Worm (Caenorhabditis elegans) whole organism, late embryonic: Measurements from ENCODE around the gene C09G9.1.

Experiments
- C08G9.2 ChIP-seq: sonication (generic microtip); optimal IDR thresholded peaks from 2 replicates; lab custom pipeline; 2016; ENCODE audit warnings: mild to moderate bottlenecking, missing genetic modification characterization, moderate library complexity, missing compliant biosample characterization
- F13H6.1 ChIP-seq: sonication (generic microtip); optimal IDR thresholded peaks from 2 replicates; lab custom pipeline; 2016; ENCODE audit warnings: missing genetic modification characterization, missing compliant biosample characterization
- K09A11.1 ChIP-seq: sonication (generic microtip); optimal IDR thresholded peaks from 2 replicates; lab custom pipeline; 2017; ENCODE audit warnings: antibody characterized with exemption, mild to moderate bottlenecking, missing genetic modification characterization, missing compliant biosample characterization; ENCODE audit not compliant: insufficient read depth
- ceh-14 ChIP-seq: sonication (generic microtip); optimal IDR thresholded peaks from 2 replicates; lab custom pipeline; 2016; ENCODE audit warnings: missing genotype, missing genetic modification characterization, missing compliant biosample characterization
- ceh-18 ChIP-seq: sonication (generic microtip); optimal IDR thresholded peaks from 2 replicates; lab custom pipeline; 2016; ENCODE audit warnings: missing genetic modification characterization, missing compliant biosample characterization
- ceh-30 ChIP-seq: fragments of 150-350 bp; optimal IDR thresholded peaks from 2 replicates; lab custom pipeline; 2014; ENCODE audit warnings: missing biosample characterization, missing genetic modification characterization
- ceh-31 ChIP-seq: sonication (generic microtip); optimal IDR thresholded peaks from 2 replicates; lab custom pipeline; 2016; ENCODE audit warnings: missing genetic modification characterization, missing compliant biosample characterization
- ceh-34 ChIP-seq: sonication (generic microtip); optimal IDR thresholded peaks from 2 replicates; lab custom pipeline; 2016; ENCODE audit warnings: mild to moderate bottlenecking, missing genetic modification characterization, missing compliant biosample characterization
- ceh-48 ChIP-seq: sonication (generic microtip); optimal IDR thresholded peaks from 2 replicates; lab custom pipeline; 2016; ENCODE audit warnings: missing genetic modification characterization, inconsistent platforms, missing compliant biosample characterization
- ceh-9 ChIP-seq: sonication (generic microtip); optimal IDR thresholded peaks from 2 replicates; lab custom pipeline; 2016; ENCODE audit warnings: mild to moderate bottlenecking, missing genetic modification characterization, inconsistent platforms, missing compliant biosample characterization
- che-1 ChIP-seq: sonication (generic microtip); optimal IDR thresholded peaks from 2 replicates; lab custom pipeline; 2016; ENCODE audit warnings: mild to moderate bottlenecking, missing genetic modification characterization, missing compliant biosample characterization
- dmd-4 ChIP-seq: sonication (generic microtip); optimal IDR thresholded peaks from 2 replicates; lab custom pipeline; 2016; ENCODE audit warnings: borderline replicate concordance, missing genetic modification characterization, missing compliant biosample characterization
- elt-4 ChIP-seq: sonication (generic microtip); optimal IDR thresholded peaks from 2 replicates; lab custom pipeline; 2016; ENCODE audit warnings: missing genetic modification characterization, missing compliant biosample characterization
- eyg-1 ChIP-seq: sonication (generic microtip); optimal IDR thresholded peaks from 2 replicates; lab custom pipeline; 2016; ENCODE audit warnings: missing genotype, missing genetic modification characterization, missing compliant biosample characterization
- fkh-6 ChIP-seq: sonication (generic microtip); optimal IDR thresholded peaks from 2 replicates; lab custom pipeline; 2016; ENCODE audit warnings: missing genetic modification characterization, missing compliant biosample characterization
- gmeb-2 ChIP-seq: sonication (generic microtip); optimal IDR thresholded peaks from 2 replicates; lab custom pipeline; 2016; ENCODE audit warnings: missing genetic modification characterization, inconsistent platforms, missing compliant biosample characterization
- hlh-13 ChIP-seq: fragments of 200-800 bp; sonication (Bioruptor generic); optimal IDR thresholded peaks from 2 replicates; lab custom pipeline; 2018; ENCODE audit warnings: mild to moderate bottlenecking, missing genetic modification characterization, missing compliant biosample characterization
- hlh-15 ChIP-seq: sonication (generic microtip); optimal IDR thresholded peaks from 2 replicates; lab custom pipeline; 2016; ENCODE audit warnings: missing genetic modification characterization, missing compliant biosample characterization
- hlh-30 ChIP-seq: sonication (generic microtip); optimal IDR thresholded peaks from 2 replicates; lab custom pipeline; 2017; ENCODE audit warnings: antibody characterized with exemption, missing genetic modification characterization, missing compliant biosample characterization; ENCODE audit not compliant: insufficient read depth
- hlh-6 ChIP-seq: sonication (generic microtip); optimal IDR thresholded peaks from 2 replicates; lab custom pipeline; 2016; ENCODE audit warnings: missing genotype, missing genetic modification characterization, missing compliant biosample characterization
- hlh-8 ChIP-seq: sonication (generic microtip); optimal IDR thresholded peaks from 2 replicates; lab custom pipeline; 2016; ENCODE audit warnings: missing genotype, missing genetic modification characterization, missing compliant biosample characterization
- lin-11 ChIP-seq: fragments of 200-800 bp; sonication (Bioruptor generic); optimal IDR thresholded peaks from 2 replicates; lab custom pipeline; 2018; ENCODE audit warnings: mild to moderate bottlenecking, missing genetic modification characterization, missing compliant biosample characterization
- madf-2 ChIP-seq: sonication (generic microtip); optimal IDR thresholded peaks from 2 replicates; lab custom pipeline; 2017; ENCODE audit warnings: missing genetic modification characterization, missing compliant biosample characterization
- mec-3 ChIP-seq: sonication (generic microtip); optimal IDR thresholded peaks from 2 replicates; lab custom pipeline; 2016; ENCODE audit warnings: borderline replicate concordance, missing genetic modification characterization, missing compliant biosample characterization
- odd-2 ChIP-seq: sonication (generic microtip); optimal IDR thresholded peaks from 2 replicates; lab custom pipeline; 2017; ENCODE audit warnings: antibody characterized with exemption, mild to moderate bottlenecking, missing genetic modification characterization, missing compliant biosample characterization
- pat-9 ChIP-seq: fragments of 200-800 bp; sonication (Bioruptor generic); optimal IDR thresholded peaks from 2 replicates; lab custom pipeline; 2018; ENCODE audit warnings: mild to moderate bottlenecking, missing genetic modification characterization, moderate library complexity, missing compliant biosample characterization
- pha-4 ChIP-seq: fragments of 150-350 bp; optimal IDR thresholded peaks from 2 replicates; lab custom pipeline; 2018; ENCODE audit warnings: missing biosample characterization, missing genetic modification reagents, missing genetic modification characterization
- pqm-1 ChIP-seq: sonication (generic microtip); optimal IDR thresholded peaks from 2 replicates; lab custom pipeline; 2016; ENCODE audit warnings: missing genetic modification characterization, missing compliant biosample characterization
- pros-1 ChIP-seq: fragments of 150-350 bp; optimal IDR thresholded peaks from 2 replicates; lab custom pipeline; 2014; ENCODE audit warnings: missing biosample characterization, missing genetic modification reagents, missing genetic modification characterization
- ref-2 ChIP-seq: sonication (generic microtip); optimal IDR thresholded peaks from 2 replicates; lab custom pipeline; 2016; ENCODE audit warnings: missing genetic modification characterization, missing compliant biosample characterization
- rnt-1 ChIP-seq: sonication (generic microtip); optimal IDR thresholded peaks from 2 replicates; lab custom pipeline; 2016; ENCODE audit warnings: missing genetic modification characterization, missing compliant biosample characterization
- sdc-2 ChIP-seq: sonication (generic microtip); optimal IDR thresholded peaks from 2 replicates; lab custom pipeline; 2016; ENCODE audit warnings: missing genotype, missing genetic modification characterization, missing compliant biosample characterization
- syd-9 ChIP-seq: sonication (generic microtip); optimal IDR thresholded peaks from 2 replicates; lab custom pipeline; 2016; ENCODE audit warnings: mild to moderate bottlenecking, missing genetic modification characterization, moderate library complexity, missing compliant biosample characterization
- tbx-7 ChIP-seq: sonication (generic microtip); optimal IDR thresholded peaks from 2 replicates; lab custom pipeline; 2016; ENCODE audit warnings: missing genotype, missing genetic modification characterization, missing compliant biosample characterization
- ttx-3 ChIP-seq: sonication (generic microtip); optimal IDR thresholded peaks from 2 replicates; lab custom pipeline; 2016; ENCODE audit warnings: missing genetic modification reagents, missing genetic modification characterization, missing compliant biosample characterization
- unc-42 ChIP-seq: sonication (generic microtip); optimal IDR thresholded peaks from 2 replicates; lab custom pipeline; 2016; ENCODE audit warnings: missing genotype, missing genetic modification characterization, missing compliant biosample characterization
- unc-55 ChIP-seq: sonication (generic microtip); optimal IDR thresholded peaks from 2 replicates; lab custom pipeline; 2017; ENCODE audit warnings: missing biosample characterization, missing genetic modification reagents, missing genetic modification characterization
- unc-86 ChIP-seq: sonication (generic microtip); optimal IDR thresholded peaks from 2 replicates; lab custom pipeline; 2016; ENCODE audit warnings: missing genetic modification characterization, missing compliant biosample characterization
- zip-5 ChIP-seq: sonication (generic microtip); optimal IDR thresholded peaks from 2 replicates; lab custom pipeline; 2016; ENCODE audit warnings: missing genetic modification characterization, missing compliant biosample characterization

C09G9.1 gene

DNA sequence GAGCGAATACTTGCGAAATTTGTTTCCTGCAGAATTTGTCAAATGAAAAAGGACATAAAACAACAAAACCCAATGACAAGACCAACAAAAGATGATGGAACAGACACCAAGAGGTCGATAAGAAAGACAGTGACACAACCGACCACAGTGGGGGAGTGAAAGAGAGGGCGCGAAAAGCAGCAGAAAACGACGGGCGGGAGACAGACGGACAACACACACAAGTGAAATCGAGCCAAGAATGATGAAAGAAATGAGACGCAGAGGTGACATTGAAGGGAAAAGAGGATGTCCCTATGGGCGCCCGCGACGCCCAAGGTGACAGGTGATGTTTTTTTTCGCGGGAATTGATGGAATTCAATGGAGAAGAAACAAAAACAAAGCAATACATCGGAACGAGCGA is 807 bp upstream of the C09G9.1 start (continued):
- TF ChIP-seq ceh-9 (tag; lab: Kevin White, UChicago) (no peak), ceh-18 (tag; lab: Kevin White, UChicago) (peak; percentile 72), pat-9 (no peak), rnt-1 (peak; percentile 24), F13H6.1 (tag; lab: Kevin White, UChicago) (no peak), madf-2 (tag; lab: Kevin White, UChicago) (no peak)
- TF ChIP-seq, all 69 proteins: peak for 5

DNA sequence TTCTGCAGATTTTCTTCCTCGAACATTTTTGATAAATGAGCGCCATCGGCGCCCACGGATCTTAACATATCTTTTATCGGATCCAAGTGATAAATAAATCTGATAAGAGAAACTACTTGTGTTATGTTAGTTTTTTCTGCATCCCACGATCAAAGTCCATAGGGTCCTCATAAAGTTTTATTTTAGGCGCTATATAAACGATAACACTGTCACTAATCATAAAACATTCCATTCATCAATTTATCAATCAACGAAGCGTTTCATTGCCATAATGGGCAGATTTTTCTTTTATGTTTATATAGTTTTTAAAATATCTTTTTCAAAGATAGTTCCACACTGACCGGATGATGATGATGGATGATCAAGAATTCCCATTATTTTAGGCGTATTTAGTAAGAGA is 613 bp downstream of the C09G9.1 start:
- TF ChIP-seq C08G9.2 (tag; lab: Kevin White, UChicago) = no peak
- TF ChIP-seq rnt-1 = no peak
- no peak for TF ChIP-seq ceh-31 (tag; lab: Kevin White, UChicago)
- TF ChIP-seq unc-86 (tag; lab: Kevin White, UChicago) = no peak
- TF ChIP-seq tbx-7 (tag; lab: Kevin White, UChicago) = no peak
- no peak for TF ChIP-seq fkh-6 (tag; lab: Kevin White, UChicago)

DNA sequence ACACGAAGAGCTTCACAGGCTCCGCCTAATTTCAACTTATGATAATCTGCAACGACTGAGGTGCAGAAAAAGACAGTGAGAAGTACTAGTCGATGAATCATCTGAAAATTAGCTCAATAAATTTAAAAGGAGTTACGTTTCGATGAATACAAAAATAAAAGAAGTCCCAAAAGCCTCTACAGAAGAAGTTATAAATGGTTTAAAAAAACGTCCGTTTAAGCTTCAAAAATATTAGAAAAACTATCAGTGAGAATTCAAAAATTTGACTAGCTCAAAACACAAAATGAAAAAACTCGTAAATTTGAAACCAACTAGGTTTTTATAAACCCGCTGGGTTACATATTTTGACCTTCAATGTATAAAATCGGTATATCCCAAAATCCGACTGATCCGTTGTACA is 9.3 kb downstream of the C09G9.1 start, which contains the start of gene T11B7.5:
Gene T11B7.5, minus strand, starts transcription at position 101 of the 400 bp plus-strand sequence.
- no peak for TF ChIP-seq mec-3
- TF ChIP-seq zip-5 = no peak
- no peak for TF ChIP-seq unc-42 (tag; lab: Kevin White, UChicago)
- no peak for TF ChIP-seq hlh-13 (GFP tag; lab: Kevin White, UChicago)
- no peak for TF ChIP-seq K09A11.1 (tag; lab: Kevin White, UChicago)
- TF ChIP-seq hlh-15 (tag; lab: Kevin White, UChicago) = no peak
- no peak for TF ChIP-seq che-1 (tag; lab: Kevin White, UChicago)
- no peak for TF ChIP-seq dmd-4 (tag; lab: Kevin White, UChicago)
- TF ChIP-seq fkh-6 (tag; lab: Kevin White, UChicago) = no peak
- no peak for TF ChIP-seq gmeb-2
- TF ChIP-seq ceh-30 (tag; lab: Kevin White, UChicago) = no peak
- no peak for TF ChIP-seq ceh-9 (tag; lab: Kevin White, UChicago)
- TF ChIP-seq syd-9 (tag; lab: Kevin White, UChicago) = no peak
- no peak for TF ChIP-seq hlh-6 (tag; lab: Kevin White, UChicago)

ce11 chrIV:8853301-8853700 is 12.0 kb downstream of the C09G9.1 start:
- TF ChIP-seq gmeb-2 = no peak
- no peak for TF ChIP-seq odd-2
- TF ChIP-seq unc-86 (tag; lab: Kevin White, UChicago) = no peak
- TF ChIP-seq pqm-1 (tag; lab: Kevin White, UChicago) = no peak
- no peak for TF ChIP-seq ceh-14 (tag; lab: Kevin White, UChicago)
- no peak for TF ChIP-seq sdc-2 (tag; lab: Kevin White, UChicago)
- no peak for TF ChIP-seq fkh-6 (tag; lab: Kevin White, UChicago)
- TF ChIP-seq elt-4 = no peak
- TF ChIP-seq pros-1 (tag; lab: Kevin White, UChicago) = no peak
- TF ChIP-seq lin-11 (tag; lab: Kevin White, UChicago) = no peak
- no peak for TF ChIP-seq unc-55 (GFP tag; lab: Kevin White, UChicago)
- TF ChIP-seq ceh-48 (tag; lab: Kevin White, UChicago) = no peak
- no peak for TF ChIP-seq eyg-1
- no peak for TF ChIP-seq ttx-3 (tag; lab: Kevin White, UChicago)
- TF ChIP-seq ref-2 = no peak
- TF ChIP-seq hlh-8 (tag; lab: Kevin White, UChicago) = no peak
- no peak for TF ChIP-seq zip-5

ce11 chrIV:8852194-8852593 is 13.1 kb downstream of the C09G9.1 start, which contains the start of gene alp-1:
Gene alp-1, plus strand, starts transcription at chrIV:8852494.
- TF ChIP-seq ceh-14 (tag; lab: Kevin White, UChicago) = no peak
- no peak for TF ChIP-seq ceh-34
- no peak for TF ChIP-seq ttx-3 (tag; lab: Kevin White, UChicago)
- no peak for TF ChIP-seq pat-9
- TF ChIP-seq hlh-30 (tag; lab: Kevin White, UChicago) = no peak
- no peak for TF ChIP-seq pha-4 (tag; lab: Kevin White, UChicago)
